Fruit fly (Drosophila melanogaster): ENCODE data around the gene TBC1D23.

Gene TBC1D23

DNA sequence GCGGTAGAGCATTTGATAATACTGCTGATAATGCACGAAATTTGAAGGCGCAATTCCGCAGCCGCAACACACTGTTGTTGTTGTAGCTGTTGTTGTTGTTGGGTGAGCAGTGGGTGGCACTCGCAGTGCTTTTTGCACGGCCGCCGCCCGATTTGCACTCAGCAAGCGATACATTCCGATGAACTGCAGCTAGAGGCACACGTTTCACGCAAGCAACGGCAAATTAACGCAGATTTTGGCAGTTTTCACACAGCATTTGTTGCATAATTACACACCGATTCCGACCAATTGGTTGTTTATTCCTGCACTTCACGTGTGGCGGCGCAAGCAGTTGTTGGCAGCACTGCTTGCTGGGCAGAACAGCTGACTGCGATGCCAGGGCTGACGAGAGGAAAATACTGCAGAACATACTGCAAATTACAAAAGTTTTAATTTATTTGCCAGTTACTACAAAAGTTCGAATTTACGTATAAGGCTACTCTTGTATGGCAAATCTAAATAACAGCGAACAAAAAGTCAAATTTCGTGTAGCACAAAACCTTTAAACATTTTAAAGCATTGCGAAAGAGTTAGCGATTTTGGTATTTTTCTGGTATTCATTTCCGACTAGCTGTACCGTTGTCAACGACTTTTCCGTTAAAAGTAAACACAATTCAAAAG, 21.0 kb upstream of the TBC1D23 start, which contains the start of the genes PolrMT and CG14339 (continued):
- peak; percentile 28 for TF ChIP-seq CG10654 (GFP tag; optimal IDR thresholded peaks at IDR 0.05)
- TF ChIP-seq pan (optimal IDR thresholded peaks at IDR 0.05): no peak
- peak in 1 of 2 experiments; percentile 22 for TF ChIP-seq pan (GFP tag; optimal IDR thresholded peaks at IDR 0.05 in 1 of 2, IDR thresholded peaks at IDR 0.05 in 1 of 2)
- no peak for TF ChIP-seq prd (optimal IDR thresholded peaks at IDR 0.05)
- peak; percentile 30; the same call in 2 of the 3 replicates for TF ChIP-seq prd (GFP tag; IDR thresholded peaks at IDR 0.05)
- TF ChIP-seq CG8944 (GFP tag; optimal IDR thresholded peaks at IDR 0.05): peak; percentile 52
- TF ChIP-seq chinmo (GFP tag; IDR thresholded peaks at IDR 0.05; ENCODE audit: partially characterized antibody): peak; percentile 78; the same call in 1 of the 4 replicates
- TF ChIP-seq bbx (GFP tag; IDR thresholded peaks at IDR 0.05; ENCODE audit: partially characterized antibody): peak; percentile 43; the same call in 1 of the 2 replicates
- no peak for TF ChIP-seq CG10209 (GFP tag; optimal IDR thresholded peaks at IDR 0.05)
- TF ChIP-seq E2f1 (GFP tag; IDR thresholded peaks at IDR 0.05): 0 out of 2 replicates have a peak, but pooled peaks have one; percentile 18
- no peak for TF ChIP-seq Ptx1 (GFP tag; IDR thresholded peaks at IDR 0.05)
- 0 out of 4 replicates have a peak, but pooled peaks have one; percentile 31 for TF ChIP-seq Dll (GFP tag; IDR thresholded peaks at IDR 0.05; ENCODE audit: partially characterized antibody)
- TF ChIP-seq Rx (GFP tag; IDR thresholded peaks at IDR 0.05): 0 out of 2 replicates have a peak, but pooled peaks have one; percentile 6
- peak; percentile 10 for TF ChIP-seq CG34376 (GFP tag; optimal IDR thresholded peaks at IDR 0.05)
- 0 out of 3 replicates have a peak, but pooled peaks have one; percentile 15 for TF ChIP-seq ci (GFP tag; IDR thresholded peaks at IDR 0.05)
- TF ChIP-seq Sox102F (GFP tag; optimal IDR thresholded peaks at IDR 0.05): peak; percentile 43
- peak; percentile 96 to 99 for TF ChIP-seq crp (GFP tag; optimal IDR thresholded peaks at IDR 0.05)
- TF ChIP-seq zfh1 (GFP tag; IDR thresholded peaks at IDR 0.05): 0 out of 3 replicates have a peak, but pooled peaks have one; percentile 29
- peak; percentile 57; the same call in 1 of the 2 replicates for TF ChIP-seq CG14014 (GFP tag; IDR thresholded peaks at IDR 0.05)
- TF ChIP-seq Dp (GFP tag; optimal IDR thresholded peaks at IDR 0.05): peak; percentile 60
- no peak for TF ChIP-seq bab2 (GFP tag; optimal IDR thresholded peaks at IDR 0.05)
- peak; percentile 51 for TF ChIP-seq mam (GFP tag; optimal IDR thresholded peaks at IDR 0.05)
- TF ChIP-seq scrt (GFP tag; optimal IDR thresholded peaks at IDR 0.05): no peak
- TF ChIP-seq chn (GFP tag; optimal IDR thresholded peaks at IDR 0.05): peak; percentile 74
- TF ChIP-seq Chrac-16 (GFP tag; optimal IDR thresholded peaks at IDR 0.05): peak; percentile 37
- peak; percentile 47 for TF ChIP-seq CG9932 (GFP tag; IDR thresholded peaks at IDR 0.05)
- TF ChIP-seq seq (GFP tag; IDR thresholded peaks at IDR 0.05): no peak
- TF ChIP-seq zen (tag; optimal IDR thresholded peaks at IDR 0.05): peak; percentile 26
- peak in 1 of 2 experiments; percentile 100 for TF ChIP-seq Pdp1 (GFP tag; optimal IDR thresholded peaks at IDR 0.05)
- TF ChIP-seq gfzf (GFP tag; optimal IDR thresholded peaks at IDR 0.05): peak; percentile 61
- TF ChIP-seq Hsf (GFP tag; optimal IDR thresholded peaks at IDR 0.05): peak; percentile 56
- no peak for TF ChIP-seq CG12219 (GFP tag; optimal IDR thresholded peaks at IDR 0.05)
- TF ChIP-seq CG14710 (tag; optimal IDR thresholded peaks at IDR 0.05): peak; percentile 51
- TF ChIP-seq nmo (GFP tag; optimal IDR thresholded peaks at IDR 0.05): peak; percentile 62
- TF ChIP-seq Max (GFP tag; optimal IDR thresholded peaks at IDR 0.05): peak; percentile 85
- TF ChIP-seq NC2α (GFP tag; optimal IDR thresholded peaks at IDR 0.05): no peak
- TF ChIP-seq CG12942 (GFP tag; optimal IDR thresholded peaks at IDR 0.05): peak; percentile 15
- peak; percentile 13 for TF ChIP-seq CG18619 (GFP tag; optimal IDR thresholded peaks at IDR 0.05)
- no peak for TF ChIP-seq kah (GFP tag; optimal IDR thresholded peaks at IDR 0.05)
- TF ChIP-seq ftz-f1 (GFP tag; optimal IDR thresholded peaks at IDR 0.05): peak; percentile 41
- peak; percentile 11 for TF ChIP-seq Meics (GFP tag; optimal IDR thresholded peaks at IDR 0.05)
- TF ChIP-seq Adf1 (GFP tag; IDR thresholded peaks at IDR 0.05): peak; percentile 30
- no peak for TF ChIP-seq H15 (GFP tag; IDR thresholded peaks at IDR 0.05)
- TF ChIP-seq MTF-1 (GFP tag; optimal IDR thresholded peaks at IDR 0.05; ENCODE audit: borderline replicate concordance): no peak
- peak; percentile 48 for TF ChIP-seq her (GFP tag; optimal IDR thresholded peaks at IDR 0.05)
- peak; percentile 25 for TF ChIP-seq shn (GFP tag; optimal IDR thresholded peaks at IDR 0.05)
- no peak for TF ChIP-seq Trl (optimal IDR thresholded peaks at IDR 0.05)
- TF ChIP-seq Trl (GFP tag; optimal IDR thresholded peaks at IDR 0.05): peak; percentile 54
- 0 out of 2 replicates have a peak, but pooled peaks have one; percentile 23 for TF ChIP-seq CG3847 (GFP tag; IDR thresholded peaks at IDR 0.05)

Data from whole organism, embryonic.